Worm (Caenorhabditis elegans) whole organism, L3 larva: Measurements from ENCODE around the gene sdz-37.
A peak's percentile ranks its signal among the peaks of the same experiment; 100 is the strongest.

ENCODE experiments used
- R02D3.7 ChIP-seq: fragments of 150-350 bp; optimal IDR thresholded peaks from 2 replicates; lab custom pipeline; 2014; ENCODE audit warnings: missing biosample characterization, missing genetic modification characterization
- ZK546.5 ChIP-seq: sonication (generic microtip); optimal IDR thresholded peaks from 2 replicates; lab custom pipeline; 2017; ENCODE audit warnings: missing biosample characterization, missing genetic modification characterization
- ama-1 ChIP-seq: fragments of 150-350 bp; optimal IDR thresholded peaks from 2 replicates; lab custom pipeline; 2018
- ceh-16 ChIP-seq: sonication (generic microtip); optimal IDR thresholded peaks from 2 replicates; lab custom pipeline; 2017; ENCODE audit warnings: missing biosample characterization, missing genetic modification characterization
- ceh-28 ChIP-seq: fragments of 150-350 bp; optimal IDR thresholded peaks from 2 replicates; lab custom pipeline; 2014; ENCODE audit warnings: missing biosample characterization, missing genetic modification reagents, missing genetic modification characterization
- ceh-82 ChIP-seq: fragments of 150-350 bp; optimal IDR thresholded peaks from 2 replicates; lab custom pipeline; 2014; ENCODE audit warnings: missing biosample characterization, missing genetic modification characterization
- daf-12 ChIP-seq: fragments of 150-350 bp; optimal IDR thresholded peaks from 2 replicates; lab custom pipeline; 2014; ENCODE audit warnings: missing biosample characterization, missing genetic modification reagents, missing genetic modification characterization
- egl-27 ChIP-seq: sonication (generic microtip); optimal IDR thresholded peaks from 4 replicates; lab custom pipeline; 2017; ENCODE audit warnings: missing biosample characterization, missing genetic modification reagents, missing genetic modification characterization
- egl-5 ChIP-seq: fragments of 150-350 bp; optimal IDR thresholded peaks from 2 replicates; lab custom pipeline; 2017; ENCODE audit warnings: missing biosample characterization, missing genetic modification reagents, missing genetic modification characterization, inconsistent platforms
- elt-1 ChIP-seq: fragments of 150-350 bp; optimal IDR thresholded peaks from 2 replicates; lab custom pipeline; 2014; ENCODE audit warnings: missing biosample characterization, missing genetic modification characterization
- elt-2 ChIP-seq: sonication (generic microtip); optimal IDR thresholded peaks from 2 replicates; lab custom pipeline; 2016; ENCODE audit warnings: missing genetic modification reagents, mild to moderate bottlenecking, missing genetic modification characterization, missing compliant biosample characterization
- elt-3 ChIP-seq, 3 experiments: fragments of 150-350 bp in 1 of 3; sonication (generic microtip) in 2 of 3; optimal IDR thresholded peaks; 2 replicates in 2 of 3; 4 replicates in 1 of 3; lab custom pipeline; 2014 to 2017; ENCODE audit warnings: missing biosample characterization in 3 of 3, missing genetic modification characterization in 3 of 3
- eor-1 ChIP-seq, 2 experiments: fragments of 150-350 bp; optimal IDR thresholded peaks; 2 replicates each; lab custom pipeline; 2014 to 2018; ENCODE audit warnings: missing biosample characterization in 2 of 2, missing genetic modification characterization in 2 of 2
- fkh-10 ChIP-seq: sonication (generic microtip); optimal IDR thresholded peaks from 2 replicates; lab custom pipeline; 2017; ENCODE audit warnings: missing biosample characterization, missing genetic modification reagents, missing genetic modification characterization
- fkh-2 ChIP-seq: fragments of 150-350 bp; optimal IDR thresholded peaks from 2 replicates; lab custom pipeline; 2014; ENCODE audit warnings: missing biosample characterization, missing genetic modification reagents, missing genetic modification characterization
- hmg-11 ChIP-seq: sonication (generic microtip); optimal IDR thresholded peaks from 2 replicates; lab custom pipeline; 2016; ENCODE audit warnings: missing genetic modification characterization, missing compliant biosample characterization
- jun-1 ChIP-seq: fragments of 150-350 bp; optimal IDR thresholded peaks from 2 replicates; lab custom pipeline; 2014; ENCODE audit warnings: missing biosample characterization, missing genetic modification reagents, missing genetic modification characterization
- lin-15B ChIP-seq: fragments of 150-350 bp; optimal IDR thresholded peaks from 2 replicates; lab custom pipeline; 2014; ENCODE audit warnings: missing biosample characterization, missing genetic modification characterization
- lin-39 ChIP-seq: fragments of 150-350 bp; optimal IDR thresholded peaks from 2 replicates; lab custom pipeline; 2018; ENCODE audit warnings: missing biosample characterization, missing genetic modification reagents, missing genetic modification characterization
- lsy-12 ChIP-seq: sonication (generic microtip); optimal IDR thresholded peaks from 2 replicates; lab custom pipeline; 2016; ENCODE audit warnings: mild to moderate bottlenecking, missing genetic modification characterization, missing compliant biosample characterization
- mdl-1 ChIP-seq: fragments of 150-350 bp; optimal IDR thresholded peaks from 2 replicates; lab custom pipeline; 2014; ENCODE audit warnings: missing biosample characterization, missing genetic modification characterization
- mml-1 ChIP-seq: fragments of 150-350 bp; sonication (generic microtip); optimal IDR thresholded peaks from 3 replicates; lab custom pipeline; 2014; ENCODE audit warnings: missing biosample characterization, missing genetic modification characterization
- nfya-1 ChIP-seq: sonication (generic microtip); optimal IDR thresholded peaks from 2 replicates; lab custom pipeline; 2017; ENCODE audit warnings: missing genetic modification characterization, mild to moderate bottlenecking, missing compliant biosample characterization, antibody characterized with exemption, moderate library complexity; ENCODE audit not compliant: insufficient read depth
- nhr-11 ChIP-seq: fragments of 150-350 bp; optimal IDR thresholded peaks from 2 replicates; lab custom pipeline; 2014; ENCODE audit warnings: missing biosample characterization, missing genetic modification characterization
- nhr-23 ChIP-seq: fragments of 150-350 bp; optimal IDR thresholded peaks from 2 replicates; lab custom pipeline; 2014; ENCODE audit warnings: missing biosample characterization, missing genetic modification reagents, missing genetic modification characterization
- nhr-237 ChIP-seq: fragments of 150-350 bp; optimal IDR thresholded peaks from 2 replicates; lab custom pipeline; 2014; ENCODE audit warnings: missing biosample characterization, missing genetic modification characterization
- nhr-25 ChIP-seq: sonication (generic microtip); optimal IDR thresholded peaks from 2 replicates; lab custom pipeline; 2017; ENCODE audit warnings: missing biosample characterization, missing genetic modification characterization
- nhr-28 ChIP-seq: fragments of 150-350 bp; optimal IDR thresholded peaks from 2 replicates; lab custom pipeline; 2014; ENCODE audit warnings: missing biosample characterization, missing genetic modification characterization
- nhr-43 ChIP-seq: sonication (generic microtip); optimal IDR thresholded peaks from 2 replicates; lab custom pipeline; 2016; ENCODE audit warnings: mild to moderate bottlenecking, missing genetic modification characterization, missing compliant biosample characterization; ENCODE audit not compliant: poor library complexity, severe bottlenecking
- nhr-67 ChIP-seq: fragments of 150-350 bp; optimal IDR thresholded peaks from 2 replicates; lab custom pipeline; 2014; ENCODE audit warnings: missing biosample characterization, missing genetic modification characterization
- nhr-76 ChIP-seq: fragments of 150-350 bp; sonication (generic microtip); optimal IDR thresholded peaks from 5 replicates; lab custom pipeline; 2014; ENCODE audit warnings: missing biosample characterization, missing genetic modification characterization
- pha-4 ChIP-seq: fragments of 150-350 bp; optimal IDR thresholded peaks from 2 replicates; lab custom pipeline; 2014; ENCODE audit warnings: missing biosample characterization, missing genetic modification reagents, missing genetic modification characterization
- pqm-1 ChIP-seq: fragments of 150-350 bp; optimal IDR thresholded peaks from 2 replicates; lab custom pipeline; 2017; ENCODE audit warnings: missing biosample characterization, missing genetic modification characterization, inconsistent platforms
- sea-2 ChIP-seq: fragments of 150-350 bp; sonication (generic microtip); optimal IDR thresholded peaks from 4 replicates; lab custom pipeline; 2014; ENCODE audit warnings: missing biosample characterization, missing genetic modification reagents, missing genetic modification characterization
- skn-1 ChIP-seq: fragments of 150-350 bp; optimal IDR thresholded peaks from 2 replicates; lab custom pipeline; 2014; ENCODE audit warnings: missing biosample characterization, missing genetic modification characterization
- snpc-4 ChIP-seq: fragments of 150-350 bp; optimal IDR thresholded peaks from 2 replicates; lab custom pipeline; 2014; ENCODE audit warnings: missing biosample characterization, missing genetic modification characterization
- tbx-2 ChIP-seq: sonication (generic microtip); optimal IDR thresholded peaks from 2 replicates; lab custom pipeline; 2016; ENCODE audit warnings: mild to moderate bottlenecking, missing genetic modification characterization, missing compliant biosample characterization
- unc-62 ChIP-seq: fragments of 150-350 bp; sonication (generic microtip); optimal IDR thresholded peaks from 4 replicates; lab custom pipeline; 2014; ENCODE audit warnings: missing biosample characterization, missing genetic modification reagents, missing genetic modification characterization
- zag-1 ChIP-seq: fragments of 150-350 bp; optimal IDR thresholded peaks from 2 replicates; lab custom pipeline; 2014; ENCODE audit warnings: missing biosample characterization, missing genetic modification characterization
- ztf-4 ChIP-seq: fragments of 150-350 bp; optimal IDR thresholded peaks from 2 replicates; lab custom pipeline; 2014; ENCODE audit warnings: missing biosample characterization, missing genetic modification characterization

sdz-37 gene

DNA sequence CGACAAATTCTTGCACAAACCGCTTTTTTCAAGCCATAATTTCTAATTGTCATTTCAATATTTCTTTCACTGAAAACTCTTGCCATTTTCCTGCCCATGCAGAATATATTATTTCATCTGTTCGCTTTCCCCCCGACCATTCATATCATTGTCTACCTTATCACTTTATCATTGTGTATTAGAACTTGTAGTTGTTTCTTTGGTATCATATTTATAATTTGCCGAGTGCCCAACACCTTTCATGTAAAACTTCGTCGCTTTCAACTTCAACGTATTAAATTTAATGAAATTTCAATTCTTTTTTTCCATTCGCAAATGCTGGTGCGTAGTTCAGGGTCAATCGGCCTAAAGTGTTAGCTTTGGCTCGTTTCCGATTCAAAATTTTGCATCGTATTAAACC lies 21.8 kb upstream of the sdz-37 start, which contains the start of gene ZK673.1:
TSS of gene ZK673.1 (plus strand) at position 301 of the 400 bp plus-strand sequence.
- peak; percentile 2 for TF ChIP-seq elt-2 (tag; lab: Kevin White, UChicago)

- TF ChIP-seq pqm-1 (tag; lab: Kevin White, UChicago) (peak; percentile 72), fkh-10 (GFP tag; lab: Kevin White, UChicago) (no peak), elt-2 (tag; lab: Kevin White, UChicago) (peak; percentile 83)
- TF ChIP-seq, all 47 proteins: peak for 2
Observed at ce11 chrII:10443898-10444297, 20.8 kb upstream of the sdz-37 start.

DNA sequence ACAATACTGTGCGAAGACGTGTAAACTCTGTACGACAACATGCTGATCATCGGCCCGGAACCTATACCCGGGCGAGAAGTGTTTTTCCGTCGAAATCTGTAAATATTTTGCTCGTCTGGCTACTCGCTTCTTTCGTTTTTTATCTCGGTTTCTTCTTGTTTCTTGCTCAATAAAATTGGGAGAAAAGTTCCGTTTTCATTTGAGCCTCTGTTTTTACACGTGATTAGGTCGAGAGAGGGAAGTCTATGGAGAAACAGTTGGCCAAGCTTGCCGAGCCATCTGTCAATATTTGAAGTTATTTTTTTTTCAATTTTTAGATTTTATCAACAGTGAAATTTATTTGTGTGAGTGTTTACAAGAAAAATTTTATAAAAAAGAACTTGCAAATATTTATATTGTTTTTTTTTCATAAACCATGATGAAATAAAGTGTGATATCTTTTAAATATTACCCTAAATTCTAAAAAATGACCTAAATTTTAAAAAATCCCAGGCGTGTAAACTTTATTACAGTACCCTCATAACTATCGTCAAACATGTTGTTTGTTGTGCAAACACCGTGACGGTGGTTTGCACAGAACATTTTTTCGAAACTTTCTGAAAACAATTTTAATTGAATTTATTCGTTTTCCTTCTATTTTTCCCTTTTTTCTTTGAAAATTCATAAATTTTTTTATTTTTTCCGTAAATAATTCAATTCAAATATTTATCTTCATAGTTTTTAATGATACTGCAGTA lies 19.5 kb upstream of the sdz-37 start:
- TF ChIP-seq egl-5 (tag; lab: Kevin White, UChicago) (peak; percentile 14), ceh-16 (tag; lab: Kevin White, UChicago) (no peak), pha-4 (tag; lab: Kevin White, UChicago) (peak; percentile 83), lin-15B (tag; lab: Kevin White, UChicago) (peak; percentile 1), zag-1 (no peak)

- TF ChIP-seq ZK546.5 (tag; lab: Kevin White, UChicago) (no peak), pha-4 (tag; lab: Kevin White, UChicago) (no peak), nhr-43 (tag; lab: Kevin White, UChicago) (no peak), nhr-25 (tag; lab: Kevin White, UChicago) (peak; percentile 27), ama-1 (lab: Kevin White, UChicago) (peak; percentile 1), nhr-11 (no peak), lsy-12 (no peak), lin-15B (tag; lab: Kevin White, UChicago) (peak; percentile 30), ceh-82 (tag; lab: Kevin White, UChicago) (no peak), mdl-1 (no peak), nfya-1 (tag; lab: Kevin White, UChicago) (peak; percentile 25), ceh-16 (tag; lab: Kevin White, UChicago) (no peak), nhr-237 (tag; lab: Kevin White, UChicago) (no peak), fkh-10 (GFP tag; lab: Kevin White, UChicago) (peak; percentile 1), elt-2 (tag; lab: Kevin White, UChicago) (no peak), ceh-28 (tag; lab: Kevin White, UChicago) (no peak), nhr-76 (tag; lab: Kevin White, UChicago) (no peak), fkh-2 (no peak), egl-27 (no peak), unc-62 (no peak), lin-39 (tag; lab: Kevin White, UChicago) (no peak), egl-5 (tag; lab: Kevin White, UChicago) (no peak), nhr-67 (tag; lab: Kevin White, UChicago) (no peak)
Observed at ce11 chrII:10445738-10446137, 18.9 kb upstream of the sdz-37 start.

DNA sequence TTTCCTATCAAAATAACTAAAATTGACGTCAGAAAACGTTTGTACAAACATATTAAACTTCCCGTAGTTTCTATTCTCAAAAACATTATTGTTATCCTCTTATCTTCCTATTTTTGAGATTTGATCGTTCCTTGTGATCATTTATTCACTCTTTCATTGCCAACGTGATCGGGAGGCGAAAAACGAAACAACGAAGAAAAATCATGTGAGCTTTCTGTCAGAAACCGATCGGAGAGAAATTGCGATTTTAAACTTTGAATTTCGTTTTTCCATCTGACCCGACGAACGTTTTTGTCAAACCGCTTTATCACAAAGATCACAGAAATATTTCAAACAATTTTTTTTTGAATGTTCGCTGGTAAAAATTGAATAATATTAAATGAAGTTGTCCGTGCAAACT lies 18.4 kb upstream of the sdz-37 start:
- TF ChIP-seq snpc-4 (tag; lab: Kevin White, UChicago) (peak; percentile 12), lsy-12 (no peak), daf-12 (tag; lab: Kevin White, UChicago) (no peak), elt-1 (tag; lab: Kevin White, UChicago) (peak; percentile 48), mdl-1 (no peak), ceh-82 (tag; lab: Kevin White, UChicago) (no peak), lin-15B (tag; lab: Kevin White, UChicago) (no peak), nhr-43 (tag; lab: Kevin White, UChicago) (peak; percentile 10), pqm-1 (tag; lab: Kevin White, UChicago) (peak; percentile 58), hmg-11 (no peak), zag-1 (no peak), nhr-25 (tag; lab: Kevin White, UChicago) (no peak), elt-3 (tag; optimal IDR thresholded peaks at IDR 0.05; lab: Kevin White, UChicago) (no peak), nhr-76 (tag; lab: Kevin White, UChicago) (no peak), ztf-4 (tag; lab: Kevin White, UChicago) (no peak), nhr-67 (tag; lab: Kevin White, UChicago) (no peak), pha-4 (tag; lab: Kevin White, UChicago) (peak; percentile 8), nhr-237 (tag; lab: Kevin White, UChicago) (no peak), lin-39 (tag; lab: Kevin White, UChicago) (no peak), jun-1 (tag; lab: Kevin White, UChicago) (peak; percentile 43), fkh-2 (no peak), nhr-11 (no peak), R02D3.7 (no peak), nfya-1 (tag; lab: Kevin White, UChicago) (peak; percentile 15), sea-2 (no peak), tbx-2 (tag; lab: Kevin White, UChicago) (no peak), mml-1 (tag; lab: Kevin White, UChicago) (no peak), nhr-23 (tag; lab: Kevin White, UChicago) (peak; percentile 26), skn-1 (tag; lab: Kevin White, UChicago) (no peak), fkh-10 (GFP tag; lab: Kevin White, UChicago) (no peak), ama-1 (lab: Kevin White, UChicago) (no peak), eor-1 (tag; optimal IDR thresholded peaks at IDR 0.05; lab: Kevin White, UChicago) (no peak), nhr-28 (no peak)
